Fruit fly (Drosophila melanogaster) whole organism, embryonic: Measurements from ENCODE around the gene Arpc1.
A peak's percentile ranks its signal among the peaks of the same experiment; 100 is the strongest.

ENCODE experiments used
- Asciz ChIP-seq: fragments of 200-800 bp; sonication (Bioruptor generic); optimal IDR thresholded peaks from 2 replicates; lab custom pipeline; 2017; ENCODE audit warnings: missing biosample characterization, mild to moderate bottlenecking, missing genetic modification characterization, missing genetic modification reagents
- Atf-2 ChIP-seq: fragments of 200-800 bp; sonication (Bioruptor generic); optimal IDR thresholded peaks from 2 replicates; lab custom pipeline; 2016; ENCODE audit warnings: missing biosample characterization, missing genetic modification characterization
- CG10147 ChIP-seq: fragments of 200-800 bp; sonication (Bioruptor generic); optimal IDR thresholded peaks from 2 replicates; lab custom pipeline; 2019; ENCODE audit warnings: missing biosample characterization, mild to moderate bottlenecking, missing genetic modification characterization, moderate library complexity
- CG12942 ChIP-seq: fragments of 200-800 bp; sonication (Bioruptor generic); optimal IDR thresholded peaks from 3 replicates; lab custom pipeline; 2016; ENCODE audit warnings: missing biosample characterization, missing genetic modification characterization
- CG14667 ChIP-seq: fragments of 200-800 bp; sonication (Bioruptor generic); IDR thresholded peaks from 2 replicates; pipeline ENCODE4 v1.3.6; 2022; ENCODE audit warnings: missing biosample characterization, missing genetic modification characterization
- CG1647 ChIP-seq: fragments of 200-800 bp; sonication (Bioruptor generic); optimal IDR thresholded peaks from 3 replicates; lab custom pipeline; 2016; ENCODE audit warnings: missing biosample characterization, missing genetic modification characterization
- CG16815 ChIP-seq: fragments of 200-800 bp; sonication (Bioruptor generic); optimal IDR thresholded peaks from 3 replicates; lab custom pipeline; 2017; ENCODE audit warnings: missing biosample characterization, mild to moderate bottlenecking, missing genetic modification characterization
- CG17186 ChIP-seq: fragments of 200-800 bp; sonication (Bioruptor generic); optimal IDR thresholded peaks from 3 replicates; lab custom pipeline; 2017; ENCODE audit warnings: missing biosample characterization, missing genetic modification reagents, missing genetic modification characterization
- CG17361 ChIP-seq: fragments of 200-800 bp; sonication (Bioruptor generic); IDR thresholded peaks from 3 replicates; pipeline ENCODE4 v1.3.6; 2022; ENCODE audit warnings: missing biosample characterization, missing genetic modification characterization
- CG17568 ChIP-seq: fragments of 200-800 bp; sonication (Bioruptor generic); optimal IDR thresholded peaks from 2 replicates; lab custom pipeline; 2018; ENCODE audit warnings: missing biosample characterization, mild to moderate bottlenecking, missing genetic modification characterization, moderate library complexity
- CG1832 ChIP-seq: fragments of 200-800 bp; sonication (Bioruptor generic); optimal IDR thresholded peaks from 2 replicates; lab custom pipeline; 2017; ENCODE audit warnings: missing biosample characterization, mild to moderate bottlenecking, missing genetic modification characterization, inconsistent platforms
- CG2202 ChIP-seq: fragments of 200-800 bp; sonication (Bioruptor generic); optimal IDR thresholded peaks from 2 replicates; lab custom pipeline; 2018; ENCODE audit warnings: missing biosample characterization, mild to moderate bottlenecking, missing genetic modification characterization
- CG2712 ChIP-seq: fragments of 200-800 bp; optimal IDR thresholded peaks from 3 replicates; lab custom pipeline; 2019; ENCODE audit warnings: missing biosample characterization, mild to moderate bottlenecking, missing genetic modification characterization, moderate library complexity
- CG2875 ChIP-seq: fragments of 200-800 bp; sonication (Bioruptor generic); optimal IDR thresholded peaks from 2 replicates; lab custom pipeline; 2017; ENCODE audit warnings: missing biosample characterization, mild to moderate bottlenecking, missing genetic modification characterization, missing genetic modification reagents
- CG31365 ChIP-seq: fragments of 200-800 bp; sonication (Bioruptor generic); optimal IDR thresholded peaks from 2 replicates; lab custom pipeline; 2018; ENCODE audit warnings: missing biosample characterization, mild to moderate bottlenecking, missing genetic modification characterization
- CG34224 ChIP-seq: fragments of 200-800 bp; sonication (Bioruptor generic); IDR thresholded peaks from 3 replicates; pipeline ENCODE4 v1.3.6; 2022; ENCODE audit warnings: missing biosample characterization, missing genetic modification characterization; ENCODE audit not compliant: partially characterized antibody
- CG4404 ChIP-seq: fragments of 200-800 bp; sonication (Bioruptor generic); IDR thresholded peaks from 2 replicates; pipeline ENCODE4 v1.3.6; 2022; ENCODE audit warnings: missing biosample characterization, missing genetic modification characterization
- CG6791 ChIP-seq: fragments of 200-800 bp; sonication (Bioruptor generic); IDR thresholded peaks from 3 replicates; pipeline ENCODE4 v1.3.6; 2022; ENCODE audit warnings: missing biosample characterization, missing genetic modification characterization; ENCODE audit not compliant: partially characterized antibody
- CG6854 ChIP-seq: fragments of 200-800 bp; sonication (Bioruptor generic); optimal IDR thresholded peaks from 3 replicates; lab custom pipeline; 2017; ENCODE audit warnings: missing biosample characterization, mild to moderate bottlenecking, missing genetic modification characterization
- CG7963 ChIP-seq: fragments of 200-800 bp; sonication (Bioruptor generic); IDR thresholded peaks from 3 replicates; pipeline ENCODE4 v1.3.6; 2022; ENCODE audit warnings: missing biosample characterization, missing genetic modification characterization; ENCODE audit not compliant: partially characterized antibody
- CG7987 ChIP-seq: fragments of 200-800 bp; sonication (Bioruptor generic); optimal IDR thresholded peaks from 2 replicates; lab custom pipeline; 2018; ENCODE audit warnings: missing biosample characterization, mild to moderate bottlenecking, missing genetic modification characterization, moderate library complexity
- CG8281 ChIP-seq: fragments of 200-800 bp; sonication (Bioruptor generic); optimal IDR thresholded peaks from 2 replicates; lab custom pipeline; 2018; ENCODE audit warnings: missing biosample characterization, mild to moderate bottlenecking, missing genetic modification characterization, moderate library complexity
- CG8924 ChIP-seq: fragments of 200-800 bp; optimal IDR thresholded peaks from 3 replicates; lab custom pipeline; 2019; ENCODE audit warnings: missing biosample characterization, mild to moderate bottlenecking, missing genetic modification characterization, moderate library complexity
- CG9797 ChIP-seq: fragments of 200-800 bp; sonication (Bioruptor generic); optimal IDR thresholded peaks from 3 replicates; lab custom pipeline; 2018; ENCODE audit warnings: missing biosample characterization, mild to moderate bottlenecking, missing genetic modification characterization
- D ChIP-seq, 2 experiments: fragments of 200-800 bp in 1 of 2; fragments of >200 bp in 1 of 2; sonication (Bioruptor generic) in 1 of 2; optimal IDR thresholded peaks; 2 replicates in 1 of 2; 3 replicates in 1 of 2; lab custom pipeline; 2017; ENCODE audit warnings: mild to moderate bottlenecking in 1 of 2, missing biosample characterization in 1 of 2, missing genetic modification characterization in 1 of 2, missing genetic modification reagents in 1 of 2
- H2.0 ChIP-seq: fragments of 200-800 bp; sonication (Bioruptor generic); IDR thresholded peaks from 2 replicates; pipeline ENCODE4 v1.3.6; 2022; ENCODE audit warnings: missing biosample characterization, missing genetic modification characterization
- HmgZ ChIP-seq: fragments of 200-800 bp; sonication (Bioruptor generic); optimal IDR thresholded peaks from 2 replicates; lab custom pipeline; 2018; ENCODE audit warnings: missing biosample characterization, mild to moderate bottlenecking, missing genetic modification characterization
- Kr ChIP-seq: fragments of 200-800 bp; sonication (Bioruptor generic); optimal IDR thresholded peaks from 2 replicates; lab custom pipeline; 2017; ENCODE audit warnings: missing biosample characterization, mild to moderate bottlenecking, missing genetic modification characterization
- MTF-1 ChIP-seq: fragments of 200-800 bp; sonication (Bioruptor generic); optimal IDR thresholded peaks from 2 replicates; lab custom pipeline; 2018; ENCODE audit warnings: missing biosample characterization, mild to moderate bottlenecking, missing genetic modification characterization, borderline replicate concordance
- NfI ChIP-seq: fragments of 200-800 bp; sonication (Bioruptor generic); optimal IDR thresholded peaks from 3 replicates; lab custom pipeline; 2018; ENCODE audit warnings: missing biosample characterization, mild to moderate bottlenecking, missing genetic modification characterization, moderate library complexity
- Sin3A ChIP-seq: fragments of >200 bp; optimal IDR thresholded peaks from 2 replicates; lab custom pipeline; 2018
- Sox102F ChIP-seq: fragments of 200-800 bp; sonication (Bioruptor generic); optimal IDR thresholded peaks from 2 replicates; lab custom pipeline; 2018; ENCODE audit warnings: missing biosample characterization, mild to moderate bottlenecking, missing genetic modification characterization, moderate library complexity
- Sry-β ChIP-seq: fragments of 200-800 bp; sonication (Bioruptor generic); optimal IDR thresholded peaks from 2 replicates; lab custom pipeline; 2018; ENCODE audit warnings: missing biosample characterization, mild to moderate bottlenecking, missing genetic modification characterization, moderate library complexity
- Xbp1 ChIP-seq: fragments of 200-800 bp; sonication (Bioruptor generic); optimal IDR thresholded peaks from 3 replicates; lab custom pipeline; 2016; ENCODE audit warnings: missing biosample characterization, mild to moderate bottlenecking, missing genetic modification characterization
- Xrp1 ChIP-seq: fragments of 200-800 bp; sonication (Bioruptor generic); IDR thresholded peaks from 2 replicates; pipeline ENCODE4 v1.3.6; 2022; ENCODE audit warnings: missing biosample characterization, missing genetic modification characterization
- ato ChIP-seq: fragments of 200-800 bp; sonication (Bioruptor generic); IDR thresholded peaks from 2 replicates; pipeline ENCODE4 v1.3.6; 2022; ENCODE audit warnings: missing biosample characterization, missing genetic modification characterization; ENCODE audit not compliant: partially characterized antibody
- ci ChIP-seq: fragments of 200-800 bp; sonication (Bioruptor generic); IDR thresholded peaks from 3 replicates; pipeline ENCODE4 v1.3.6; 2022; ENCODE audit warnings: missing biosample characterization, missing genetic modification characterization
- dm ChIP-seq: fragments of 200-800 bp; sonication (Bioruptor generic); optimal IDR thresholded peaks from 3 replicates; lab custom pipeline; 2016; ENCODE audit warnings: missing biosample characterization, missing genetic modification characterization
- fu2 ChIP-seq: fragments of 200-800 bp; sonication (Bioruptor generic); optimal IDR thresholded peaks from 2 replicates; lab custom pipeline; 2016; ENCODE audit warnings: missing biosample characterization, missing genetic modification characterization
- gcm ChIP-seq: fragments of 200-800 bp; sonication (Bioruptor generic); optimal IDR thresholded peaks from 2 replicates; lab custom pipeline; 2019; ENCODE audit warnings: missing biosample characterization, mild to moderate bottlenecking, missing genetic modification characterization, moderate library complexity
- hth ChIP-seq: fragments of >200 bp; optimal IDR thresholded peaks from 2 replicates; lab custom pipeline; 2017; ENCODE audit warnings: inconsistent platforms
- jumu ChIP-seq: fragments of 200-800 bp; sonication (Bioruptor generic); optimal IDR thresholded peaks from 3 replicates; lab custom pipeline; 2016; ENCODE audit warnings: missing biosample characterization, missing genetic modification characterization
- luna ChIP-seq: fragments of 200-800 bp; sonication (Bioruptor generic); optimal IDR thresholded peaks from 2 replicates; lab custom pipeline; 2016; ENCODE audit warnings: missing biosample characterization, missing genetic modification characterization
- mirr ChIP-seq: fragments of 200-800 bp; sonication (Bioruptor generic); optimal IDR thresholded peaks from 3 replicates; lab custom pipeline; 2018; ENCODE audit warnings: missing biosample characterization, mild to moderate bottlenecking, missing genetic modification characterization
- nom ChIP-seq: fragments of 200-800 bp; sonication (Bioruptor generic); optimal IDR thresholded peaks from 2 replicates; lab custom pipeline; 2017; ENCODE audit warnings: missing biosample characterization, missing genetic modification characterization, mild to moderate bottlenecking, moderate library complexity, missing genetic modification reagents
- odd ChIP-seq: fragments of 200-800 bp; sonication (Bioruptor generic); optimal IDR thresholded peaks from 2 replicates; lab custom pipeline; 2017; ENCODE audit warnings: missing biosample characterization, mild to moderate bottlenecking, missing genetic modification characterization
- peb ChIP-seq: fragments of 200-800 bp; sonication (Bioruptor generic); IDR thresholded peaks from 2 replicates; pipeline ENCODE4 v1.3.6; 2022; ENCODE audit warnings: missing biosample characterization, missing genetic modification characterization
- rib ChIP-seq: fragments of 200-800 bp; sonication (Bioruptor generic); IDR thresholded peaks from 2 replicates; pipeline ENCODE4 v1.3.6; 2022; ENCODE audit warnings: missing biosample characterization, missing genetic modification characterization
- salm ChIP-seq: fragments of 200-800 bp; sonication (Bioruptor generic); optimal IDR thresholded peaks from 2 replicates; lab custom pipeline; 2018; ENCODE audit warnings: missing biosample characterization, mild to moderate bottlenecking, missing genetic modification characterization
- stc ChIP-seq: fragments of 200-800 bp; sonication (Bioruptor generic); IDR thresholded peaks from 2 replicates; pipeline ENCODE4 v1.3.6; 2022; ENCODE audit warnings: missing biosample characterization, missing genetic modification characterization

The Arpc1 gene

DNA sequence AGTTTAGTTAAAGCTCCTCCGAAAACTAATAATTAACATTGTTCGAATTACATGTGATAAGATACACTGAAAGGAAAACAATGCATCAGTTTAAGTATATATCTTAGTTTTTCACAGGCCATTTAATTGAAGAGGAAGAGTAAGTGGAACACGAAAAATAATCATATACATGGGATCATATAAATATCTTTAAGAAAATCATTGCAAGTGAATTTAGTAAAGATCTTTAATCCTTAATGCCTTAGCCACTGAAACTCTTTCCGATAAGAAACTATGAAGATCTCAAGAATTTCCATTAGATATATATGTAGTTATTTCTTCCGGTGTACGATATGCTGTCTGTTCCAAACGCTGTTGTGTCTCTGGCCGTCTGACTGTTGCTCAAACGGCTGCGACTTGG is 50.9 kb downstream of the Arpc1 start (continued):
- no peak for TF ChIP-seq hth
- TF ChIP-seq mirr (GFP tag; lab: Kevin White, UChicago): no peak
- TF ChIP-seq stc (GFP tag; lab: Robert Waterston, UW): peak; percentile 63
- no peak for TF ChIP-seq CG31365
- no peak for TF ChIP-seq rib (GFP tag; lab: Robert Waterston, UW)
- peak; percentile 19 for TF ChIP-seq HmgZ
- TF ChIP-seq CG8281: no peak
- TF ChIP-seq CG1647 (GFP tag; lab: Kevin White, UChicago): peak; percentile 11
- TF ChIP-seq jumu (GFP tag; lab: Kevin White, UChicago): no peak
- TF ChIP-seq CG2202 (tag; lab: Kevin White, UChicago): no peak
- TF ChIP-seq ato (GFP tag; lab: Robert Waterston, UW): no peak
- no peak for TF ChIP-seq CG9797 (GFP tag; lab: Kevin White, UChicago)
- TF ChIP-seq CG12942 (GFP tag; lab: Kevin White, UChicago): peak; percentile 51
- peak; percentile 53 for TF ChIP-seq NfI (GFP tag; lab: Kevin White, UChicago)
- peak; percentile 41 for TF ChIP-seq Asciz (GFP tag; lab: Kevin White, UChicago)
- no peak for TF ChIP-seq CG17568
- TF ChIP-seq CG34224: no peak
- TF ChIP-seq CG7963 (GFP tag; lab: Robert Waterston, UW): no peak
- TF ChIP-seq dm (GFP tag; lab: Kevin White, UChicago): no peak
- TF ChIP-seq ci: peak; percentile 57; the same call in 1 of the 3 replicates
- TF ChIP-seq CG7987 (GFP tag; lab: Kevin White, UChicago): no peak
- no peak for TF ChIP-seq Xrp1 (GFP tag; lab: Robert Waterston, UW)
- TF ChIP-seq peb (GFP tag; lab: Robert Waterston, UW): no peak
- TF ChIP-seq nom (GFP tag; lab: Kevin White, UChicago): no peak
- peak; percentile 38 for TF ChIP-seq Atf-2 (GFP tag; lab: Kevin White, UChicago)
- no peak for TF ChIP-seq CG4404 (GFP tag; lab: Robert Waterston, UW)
- TF ChIP-seq luna (GFP tag; lab: Kevin White, UChicago): no peak
- TF ChIP-seq Sin3A (lab: Kevin White, UChicago): no peak
- TF ChIP-seq Kr (GFP tag; lab: Kevin White, UChicago): no peak
- TF ChIP-seq Sox102F: peak; percentile 80
- TF ChIP-seq CG6791 (GFP tag; lab: Robert Waterston, UW): no peak
- peak; percentile 48 for TF ChIP-seq Xbp1
- TF ChIP-seq CG1832 (GFP tag; lab: Kevin White, UChicago): no peak
- no peak for TF ChIP-seq fu2 (GFP tag; lab: Kevin White, UChicago)
- peak; percentile 68 for TF ChIP-seq salm
- no peak for TF ChIP-seq MTF-1 (GFP tag; lab: Kevin White, UChicago)
- TF ChIP-seq D (optimal IDR thresholded peaks at IDR 0.05; lab: Kevin White, UChicago): no peak
- peak; percentile 1 for TF ChIP-seq D (GFP tag; optimal IDR thresholded peaks at IDR 0.05; lab: Kevin White, UChicago)
- TF ChIP-seq CG2875 (GFP tag; lab: Kevin White, UChicago): peak; percentile 41
- no peak for TF ChIP-seq CG14667
- TF ChIP-seq CG6854 (GFP tag; lab: Kevin White, UChicago): no peak
- TF ChIP-seq CG17361 (GFP tag; lab: Robert Waterston, UW): peak; percentile 65
- TF ChIP-seq gcm (GFP tag; lab: Kevin White, UChicago): peak; percentile 44
- TF ChIP-seq Sry-β (GFP tag; lab: Kevin White, UChicago): no peak
- TF ChIP-seq CG8924 (tag; lab: Kevin White, UChicago): peak; percentile 81
- TF ChIP-seq odd (GFP tag; lab: Kevin White, UChicago): peak; percentile 47
- TF ChIP-seq CG16815 (GFP tag; lab: Kevin White, UChicago): peak; percentile 9
- TF ChIP-seq H2.0: 0 out of 2 replicates have a peak, but pooled peaks have one; percentile 7
- peak; percentile 50 for TF ChIP-seq CG10147 (GFP tag; lab: Kevin White, UChicago)
- TF ChIP-seq CG2712: peak; percentile 56
- no peak for TF ChIP-seq CG17186 (GFP tag; lab: Kevin White, UChicago)
